Worm (Caenorhabditis elegans) whole organism, L1 larva: ENCODE results near the gene F41H10.4.

Experiments used
- aha-1 ChIP-seq: fragments of 150-350 bp; optimal IDR thresholded peaks from 2 replicates; lab custom pipeline; 2014; ENCODE audit warnings: missing biosample characterization, missing genetic modification characterization
- aly-2 ChIP-seq: fragments of 150-350 bp; optimal IDR thresholded peaks from 2 replicates; lab custom pipeline; 2014; ENCODE audit warnings: missing biosample characterization, missing genetic modification characterization
- ama-1 ChIP-seq: fragments of 150-350 bp; optimal IDR thresholded peaks from 2 replicates; lab custom pipeline; 2014
- blmp-1 ChIP-seq: fragments of 150-350 bp; optimal IDR thresholded peaks from 2 replicates; lab custom pipeline; 2014; ENCODE audit warnings: missing biosample characterization, missing genetic modification characterization
- ceh-63 ChIP-seq: fragments of 200-800 bp; sonication (Bioruptor generic); optimal IDR thresholded peaks from 2 replicates; lab custom pipeline; 2018; ENCODE audit warnings: mild to moderate bottlenecking, missing genetic modification characterization, missing compliant biosample characterization
- ceh-8 ChIP-seq: fragments of 200-800 bp; sonication (Bioruptor generic); optimal IDR thresholded peaks from 2 replicates; lab custom pipeline; 2018; ENCODE audit warnings: mild to moderate bottlenecking, missing genetic modification characterization, moderate library complexity, missing compliant biosample characterization
- ceh-88 ChIP-seq: fragments of 200-800 bp; sonication (Bioruptor generic); IDR thresholded peaks from 2 replicates; pipeline ENCODE4 v1.3.6; 2022; ENCODE audit warnings: missing genetic modification characterization, missing compliant biosample characterization
- dpl-1 ChIP-seq, 3 experiments: fragments of 150-350 bp in 2 of 3; sonication (generic microtip) in 1 of 3; optimal IDR thresholded peaks; 2 replicates each; lab custom pipeline; 2014 to 2017; ENCODE audit warnings: missing biosample characterization in 3 of 3, missing genetic modification characterization in 3 of 3, missing genetic modification reagents in 3 of 3
- dsc-1 ChIP-seq: sonication (generic microtip); optimal IDR thresholded peaks from 2 replicates; lab custom pipeline; 2016; ENCODE audit warnings: mild to moderate bottlenecking, missing genetic modification characterization, missing compliant biosample characterization
- efl-1 ChIP-seq, 4 experiments: fragments of 150-350 bp; optimal IDR thresholded peaks in 3 of 4; peaks in 1 of 4; 1 replicate in 1 of 4; 2 replicates in 3 of 4; lab custom pipeline; 2014; ENCODE audit warnings: missing biosample characterization in 2 of 4, missing genetic modification characterization in 2 of 4, missing genetic modification reagents in 2 of 4
- efl-3 ChIP-seq: fragments of 200-800 bp; sonication (Bioruptor generic); optimal IDR thresholded peaks from 2 replicates; lab custom pipeline; 2018; ENCODE audit warnings: mild to moderate bottlenecking, missing genetic modification characterization, missing compliant biosample characterization
- egl-27 ChIP-seq, 2 experiments: fragments of 150-350 bp in 1 of 2; sonication (generic microtip); optimal IDR thresholded peaks; 3 replicates each; lab custom pipeline; 2017 to 2018; ENCODE audit warnings: missing biosample characterization in 2 of 2, missing genetic modification characterization in 2 of 2, missing genetic modification reagents in 2 of 2
- elt-2 ChIP-seq: sonication (generic microtip); optimal IDR thresholded peaks from 2 replicates; lab custom pipeline; 2016; ENCODE audit warnings: missing genetic modification characterization, mild to moderate bottlenecking, inconsistent platforms, missing compliant biosample characterization, missing genetic modification reagents
- elt-3 ChIP-seq, 6 experiments: fragments of 150-350 bp in 1 of 6; sonication (generic microtip); optimal IDR thresholded peaks; 2 replicates each; lab custom pipeline; 2017 to 2018; ENCODE audit warnings: missing biosample characterization in 6 of 6, missing genetic modification characterization in 6 of 6, inconsistent platforms in 1 of 6
- ets-5 ChIP-seq: fragments of 200-800 bp; sonication (Bioruptor generic); IDR thresholded peaks from 2 replicates; pipeline ENCODE4 v1.3.6; 2022; ENCODE audit warnings: missing genetic modification characterization, missing compliant biosample characterization
- fkh-10 ChIP-seq: sonication (generic microtip); optimal IDR thresholded peaks from 2 replicates; lab custom pipeline; 2017; ENCODE audit warnings: missing biosample characterization, missing genetic modification reagents, missing genetic modification characterization
- fkh-4 ChIP-seq: sonication (generic microtip); optimal IDR thresholded peaks from 2 replicates; lab custom pipeline; 2016; ENCODE audit warnings: missing compliant biosample characterization, missing genetic modification characterization, borderline replicate concordance
- fos-1 ChIP-seq: fragments of 150-350 bp; optimal IDR thresholded peaks from 2 replicates; lab custom pipeline; 2014; ENCODE audit warnings: missing biosample characterization, missing genetic modification characterization
- hpl-2 ChIP-seq: fragments of 150-350 bp; optimal IDR thresholded peaks from 2 replicates; lab custom pipeline; 2014; ENCODE audit warnings: missing biosample characterization, missing genetic modification reagents, missing genetic modification characterization
- lin-35 ChIP-seq, 2 experiments: fragments of 150-350 bp; optimal IDR thresholded peaks; 2 replicates each; lab custom pipeline; 2014; ENCODE audit warnings: missing biosample characterization in 2 of 2, missing genetic modification characterization in 2 of 2, missing genetic modification reagents in 2 of 2
- lir-3 ChIP-seq: sonication (generic microtip); optimal IDR thresholded peaks from 2 replicates; lab custom pipeline; 2016; ENCODE audit warnings: mild to moderate bottlenecking, missing genetic modification characterization, moderate library complexity, missing compliant biosample characterization; ENCODE audit not compliant: poor library complexity
- lsy-2 ChIP-seq, 2 experiments: fragments of 150-350 bp; optimal IDR thresholded peaks; 2 replicates each; lab custom pipeline; 2014; ENCODE audit warnings: missing biosample characterization in 2 of 2, missing genetic modification characterization in 2 of 2
- mef-2 ChIP-seq: fragments of 150-350 bp; optimal IDR thresholded peaks from 2 replicates; lab custom pipeline; 2014; ENCODE audit warnings: missing biosample characterization, missing genetic modification characterization
- mep-1 ChIP-seq: fragments of 150-350 bp; optimal IDR thresholded peaks from 2 replicates; lab custom pipeline; 2014; ENCODE audit warnings: missing biosample characterization, missing genetic modification characterization
- nhr-11 ChIP-seq: fragments of 150-350 bp; optimal IDR thresholded peaks from 2 replicates; lab custom pipeline; 2014; ENCODE audit warnings: missing biosample characterization, missing genetic modification characterization
- nhr-12 ChIP-seq: sonication (generic microtip); optimal IDR thresholded peaks from 2 replicates; lab custom pipeline; 2017; ENCODE audit warnings: missing biosample characterization, missing genetic modification characterization
- nhr-20 ChIP-seq: sonication (generic microtip); optimal IDR thresholded peaks from 2 replicates; lab custom pipeline; 2016; ENCODE audit warnings: mild to moderate bottlenecking, missing genetic modification characterization, missing compliant biosample characterization
- nhr-47 ChIP-seq: sonication (generic microtip); optimal IDR thresholded peaks from 2 replicates; lab custom pipeline; 2016; ENCODE audit warnings: mild to moderate bottlenecking, missing genetic modification characterization, moderate library complexity, missing compliant biosample characterization
- nhr-71 ChIP-seq: sonication (generic microtip); optimal IDR thresholded peaks from 2 replicates; lab custom pipeline; 2016; ENCODE audit warnings: mild to moderate bottlenecking, missing genetic modification characterization, moderate library complexity, missing compliant biosample characterization
- nhr-85 ChIP-seq: sonication (generic microtip); peaks from one replicate; lab custom pipeline; 2016; ENCODE audit warnings: missing genetic modification characterization, inconsistent platforms, missing compliant biosample characterization
- nhr-90 ChIP-seq: sonication (generic microtip); optimal IDR thresholded peaks from 2 replicates; lab custom pipeline; 2016; ENCODE audit warnings: mild to moderate bottlenecking, missing genetic modification characterization, missing compliant biosample characterization; ENCODE audit not compliant: poor library complexity
- pag-3 ChIP-seq: sonication (generic microtip); optimal IDR thresholded peaks from 2 replicates; lab custom pipeline; 2017; ENCODE audit warnings: missing genetic modification characterization, mild to moderate bottlenecking, missing compliant biosample characterization, antibody characterized with exemption, borderline replicate concordance; ENCODE audit not compliant: insufficient read depth
- pax-3 ChIP-seq: fragments of 200-800 bp; sonication (Bioruptor generic); optimal IDR thresholded peaks from 2 replicates; lab custom pipeline; 2018; ENCODE audit warnings: mild to moderate bottlenecking, missing genetic modification characterization, moderate library complexity, missing compliant biosample characterization
- pqm-1 ChIP-seq: sonication (generic microtip); optimal IDR thresholded peaks from 3 replicates; lab custom pipeline; 2017; ENCODE audit warnings: missing biosample characterization, missing genetic modification characterization
- rnt-1 ChIP-seq: sonication (generic microtip); optimal IDR thresholded peaks from 2 replicates; lab custom pipeline; 2016; ENCODE audit warnings: mild to moderate bottlenecking, missing genetic modification characterization, moderate library complexity, missing compliant biosample characterization
- snpc-4 ChIP-seq: fragments of 150-350 bp; optimal IDR thresholded peaks from 2 replicates; lab custom pipeline; 2014; ENCODE audit warnings: missing biosample characterization, missing genetic modification characterization
- snu-23 ChIP-seq: sonication (generic microtip); optimal IDR thresholded peaks from 2 replicates; lab custom pipeline; 2016; ENCODE audit warnings: missing genetic modification characterization, missing compliant biosample characterization
- swsn-7 ChIP-seq: sonication (generic microtip); optimal IDR thresholded peaks from 2 replicates; lab custom pipeline; 2016; ENCODE audit warnings: missing genetic modification characterization, missing compliant biosample characterization
- unc-130 ChIP-seq: fragments of 150-350 bp; optimal IDR thresholded peaks from 2 replicates; lab custom pipeline; 2017; ENCODE audit warnings: missing biosample characterization, missing genetic modification characterization, inconsistent platforms
- ztf-4 ChIP-seq: fragments of 150-350 bp; optimal IDR thresholded peaks from 2 replicates; lab custom pipeline; 2014; ENCODE audit warnings: missing biosample characterization, missing genetic modification characterization

F41H10.4 gene

ce11 chrIV:5317106-5317505 lies 47.3 kb upstream of the F41H10.4 start (continued):
- TF ChIP-seq nhr-11 (tag; lab: Kevin White, UChicago): no peak
- TF ChIP-seq lir-3 (tag; lab: Kevin White, UChicago): no peak
- no peak for TF ChIP-seq fkh-10 (GFP tag; lab: Kevin White, UChicago)
- TF ChIP-seq nhr-90 (tag; lab: Kevin White, UChicago): peak; percentile 87
- no peak for TF ChIP-seq dsc-1 (tag; lab: Kevin White, UChicago)
- peak; percentile 59 for TF ChIP-seq nhr-47
- TF ChIP-seq mep-1 (tag; lab: Kevin White, UChicago): peak; percentile 22
- TF ChIP-seq lin-35 (GFP tag; optimal IDR thresholded peaks at IDR 0.05; lab: Kevin White, UChicago): peak in 1 of 2 experiments; percentile 44
- no peak for TF ChIP-seq pax-3 (tag; lab: Kevin White, UChicago)
- TF ChIP-seq ama-1 (lab: Kevin White, UChicago): peak; percentile 52
- peak; percentile 61 for TF ChIP-seq snu-23 (GFP tag; lab: Kevin White, UChicago)
- no peak for TF ChIP-seq ztf-4 (tag; lab: Kevin White, UChicago)
- no peak for TF ChIP-seq pag-3 (tag; lab: Kevin White, UChicago)
- TF ChIP-seq ceh-88 (GFP tag; lab: Robert Waterston, UW): peak; percentile 52
- peak; percentile 5 to 30 for TF ChIP-seq efl-1 (optimal IDR thresholded peaks at IDR 0.05; lab: Kevin White, UChicago)
- no peak for TF ChIP-seq efl-1 (GFP tag; optimal IDR thresholded peaks at IDR 0.05 in 1 of 2; lab: Kevin White, UChicago)
- TF ChIP-seq snpc-4: peak; percentile 97
- no peak for TF ChIP-seq rnt-1
- TF ChIP-seq unc-130 (tag; lab: Kevin White, UChicago): no peak
- TF ChIP-seq hpl-2 (GFP tag; lab: Kevin White, UChicago): no peak
- peak; percentile 56 for TF ChIP-seq aly-2 (tag; lab: Kevin White, UChicago)
- peak; percentile 47 for TF ChIP-seq elt-2 (tag; lab: Kevin White, UChicago)
- TF ChIP-seq, all 84 proteins: peak for 24

- TF ChIP-seq mef-2 (no peak), elt-3 (tag; optimal IDR thresholded peaks at IDR 0.05; lab: Kevin White, UChicago) (peak in 1 of 6 experiments; percentile 8), egl-27 (tag; optimal IDR thresholded peaks at IDR 0.05; lab: Kevin White, UChicago) (no peak), elt-2 (tag; lab: Kevin White, UChicago) (peak; percentile 2), nhr-85 (tag; lab: Kevin White, UChicago) (peak; percentile 77), nhr-20 (peak; percentile 43), nhr-71 (peak; percentile 26), snpc-4 (peak; percentile 51), ets-5 (no peak), efl-1 (optimal IDR thresholded peaks at IDR 0.05; lab: Kevin White, UChicago) (peak; percentile 49 to 50), efl-1 (GFP tag; optimal IDR thresholded peaks at IDR 0.05 in 1 of 2; lab: Kevin White, UChicago) (peak in 1 of 2 experiments; percentile 18), efl-3 (GFP tag; lab: Kevin White, UChicago) (no peak), nhr-12 (tag; lab: Kevin White, UChicago) (no peak), fos-1 (tag; lab: Kevin White, UChicago) (no peak), dpl-1 (GFP tag; optimal IDR thresholded peaks at IDR 0.05; lab: Kevin White, UChicago) (peak in 2 of 3 experiments; percentile 0 to 8), ceh-8 (no peak), swsn-7 (tag; lab: Kevin White, UChicago) (peak; percentile 24), ztf-4 (tag; lab: Kevin White, UChicago) (no peak), blmp-1 (tag; lab: Kevin White, UChicago) (no peak), lir-3 (tag; lab: Kevin White, UChicago) (no peak), ceh-63 (no peak), lin-35 (GFP tag; optimal IDR thresholded peaks at IDR 0.05; lab: Kevin White, UChicago) (peak in 1 of 2 experiments; percentile 37), aha-1 (tag; lab: Kevin White, UChicago) (no peak), pqm-1 (tag; lab: Kevin White, UChicago) (no peak), nhr-47 (no peak), mep-1 (tag; lab: Kevin White, UChicago) (peak; percentile 20), fkh-4 (tag; lab: Kevin White, UChicago) (no peak), lsy-2 (tag; optimal IDR thresholded peaks at IDR 0.05; lab: Kevin White, UChicago) (peak; percentile 20 to 24)
Observed at ce11 chrIV:5318835-5319303, 45.5 kb upstream of the F41H10.4 start, which contains the start of gene slc-46A. Gene slc-46A (plus strand): TSS chrIV:5319253.
